Fruit fly (Drosophila melanogaster) whole organism: ENCODE data around the gene CG14013.

Source experiments
- CG8478 ChIP-seq: fragments of >200 bp; optimal IDR thresholded peaks from 2 replicates; lab custom pipeline; 2018; ENCODE audit warnings: inconsistent platforms
- Dll ChIP-seq: fragments of >200 bp; optimal IDR thresholded peaks from 2 replicates; lab custom pipeline; 2017
- EcR ChIP-seq, 2 experiments: fragments of >200 bp; optimal IDR thresholded peaks; 2 replicates each; lab custom pipeline; 2017; ENCODE audit warnings: missing biosample characterization in 2 of 2, missing genetic modification characterization in 2 of 2, missing genetic modification reagents in 2 of 2
- pan ChIP-seq: fragments of >200 bp; optimal IDR thresholded peaks from 2 replicates; lab custom pipeline; 2017
- psq ChIP-seq: fragments of >200 bp; optimal IDR thresholded peaks from 2 replicates; lab custom pipeline; 2017
- usp ChIP-seq: fragments of >200 bp; optimal IDR thresholded peaks from 2 replicates; lab custom pipeline; 2017; ENCODE audit warnings: missing biosample characterization, missing genetic modification characterization, mixed read lengths

dm6 chr2L:5558809-5559392, 5.3 kb upstream of the CG14013 start, which contains the start of gene GluRIIB:
- TF ChIP-seq usp (GFP tag; lab: Kevin White, UChicago) = no peak
- TF ChIP-seq Dll (lab: Kevin White, UChicago) = no peak
- TF ChIP-seq EcR (GFP tag; optimal IDR thresholded peaks at IDR 0.05; lab: Kevin White, UChicago) = no peak
- TF ChIP-seq CG8478 (lab: Kevin White, UChicago) = no peak
- no peak for TF ChIP-seq pan (lab: Kevin White, UChicago)
- no peak for TF ChIP-seq psq (lab: Kevin White, UChicago)
